Fruit fly (Drosophila melanogaster) whole organism: ENCODE results near the gene Gapvd1.

Experiments used
- CG8478 ChIP-seq: fragments of >200 bp; optimal IDR thresholded peaks from 2 replicates; lab custom pipeline; 2018; ENCODE audit warnings: inconsistent platforms
- Dll ChIP-seq: fragments of >200 bp; optimal IDR thresholded peaks from 2 replicates; lab custom pipeline; 2017
- EcR ChIP-seq, 2 experiments: fragments of >200 bp; optimal IDR thresholded peaks; 2 replicates each; lab custom pipeline; 2017; ENCODE audit warnings: missing biosample characterization in 2 of 2, missing genetic modification characterization in 2 of 2, missing genetic modification reagents in 2 of 2
- pan ChIP-seq: fragments of >200 bp; optimal IDR thresholded peaks from 2 replicates; lab custom pipeline; 2017
- psq ChIP-seq: fragments of >200 bp; optimal IDR thresholded peaks from 2 replicates; lab custom pipeline; 2017
- usp ChIP-seq: fragments of >200 bp; optimal IDR thresholded peaks from 2 replicates; lab custom pipeline; 2017; ENCODE audit warnings: missing biosample characterization, missing genetic modification characterization, mixed read lengths

Gapvd1 gene

dm6 chrX:11382588-11382987, 57.4 kb downstream of the Gapvd1 start:
- TF ChIP-seq psq (lab: Kevin White, UChicago): no peak
- TF ChIP-seq usp (GFP tag; lab: Kevin White, UChicago): no peak
- TF ChIP-seq pan: no peak
- TF ChIP-seq Dll: no peak
- TF ChIP-seq CG8478 (lab: Kevin White, UChicago): no peak
- TF ChIP-seq EcR (GFP tag; optimal IDR thresholded peaks at IDR 0.05; lab: Kevin White, UChicago): no peak

dm6 chrX:11383530-11383929, 58.3 kb downstream of the Gapvd1 start:
- TF ChIP-seq usp (GFP tag; lab: Kevin White, UChicago) (no peak), psq (lab: Kevin White, UChicago) (no peak), pan (no peak), Dll (no peak), EcR (GFP tag; optimal IDR thresholded peaks at IDR 0.05; lab: Kevin White, UChicago) (no peak)
